Worm (Caenorhabditis elegans) whole organism, L3 larva: ENCODE results near the gene srz-59.

Experiments
- R02D3.7 ChIP-seq: fragments of 150-350 bp; optimal IDR thresholded peaks from 2 replicates; lab custom pipeline; 2014; ENCODE audit warnings: missing biosample characterization, missing genetic modification characterization
- ZK546.5 ChIP-seq: sonication (generic microtip); optimal IDR thresholded peaks from 2 replicates; lab custom pipeline; 2017; ENCODE audit warnings: missing biosample characterization, missing genetic modification characterization
- aly-2 ChIP-seq: fragments of 150-350 bp; optimal IDR thresholded peaks from 2 replicates; lab custom pipeline; 2014; ENCODE audit warnings: missing biosample characterization, missing genetic modification characterization
- ama-1 ChIP-seq: fragments of 150-350 bp; optimal IDR thresholded peaks from 2 replicates; lab custom pipeline; 2018
- ceh-16 ChIP-seq: sonication (generic microtip); optimal IDR thresholded peaks from 2 replicates; lab custom pipeline; 2017; ENCODE audit warnings: missing biosample characterization, missing genetic modification characterization
- ceh-28 ChIP-seq: fragments of 150-350 bp; optimal IDR thresholded peaks from 2 replicates; lab custom pipeline; 2014; ENCODE audit warnings: missing biosample characterization, missing genetic modification reagents, missing genetic modification characterization
- ceh-82 ChIP-seq: fragments of 150-350 bp; optimal IDR thresholded peaks from 2 replicates; lab custom pipeline; 2014; ENCODE audit warnings: missing biosample characterization, missing genetic modification characterization
- ceh-9 ChIP-seq: sonication (generic microtip); optimal IDR thresholded peaks from 2 replicates; lab custom pipeline; 2018; ENCODE audit warnings: missing biosample characterization, missing genetic modification characterization
- egl-27 ChIP-seq: sonication (generic microtip); optimal IDR thresholded peaks from 4 replicates; lab custom pipeline; 2017; ENCODE audit warnings: missing biosample characterization, missing genetic modification reagents, missing genetic modification characterization
- elt-1 ChIP-seq: fragments of 150-350 bp; optimal IDR thresholded peaks from 2 replicates; lab custom pipeline; 2014; ENCODE audit warnings: missing biosample characterization, missing genetic modification characterization
- elt-2 ChIP-seq: sonication (generic microtip); optimal IDR thresholded peaks from 2 replicates; lab custom pipeline; 2016; ENCODE audit warnings: missing genetic modification reagents, mild to moderate bottlenecking, missing genetic modification characterization, missing compliant biosample characterization
- elt-3 ChIP-seq, 3 experiments: fragments of 150-350 bp in 1 of 3; sonication (generic microtip) in 2 of 3; optimal IDR thresholded peaks; 2 replicates in 2 of 3; 4 replicates in 1 of 3; lab custom pipeline; 2014 to 2017; ENCODE audit warnings: missing biosample characterization in 3 of 3, missing genetic modification characterization in 3 of 3
- eor-1 ChIP-seq, 2 experiments: fragments of 150-350 bp; optimal IDR thresholded peaks; 2 replicates each; lab custom pipeline; 2014 to 2018; ENCODE audit warnings: missing biosample characterization in 2 of 2, missing genetic modification characterization in 2 of 2
- fkh-10 ChIP-seq: sonication (generic microtip); optimal IDR thresholded peaks from 2 replicates; lab custom pipeline; 2017; ENCODE audit warnings: missing biosample characterization, missing genetic modification reagents, missing genetic modification characterization
- fos-1 ChIP-seq: fragments of 150-350 bp; optimal IDR thresholded peaks from 2 replicates; lab custom pipeline; 2014; ENCODE audit warnings: missing biosample characterization, missing genetic modification characterization
- hmg-11 ChIP-seq: sonication (generic microtip); optimal IDR thresholded peaks from 2 replicates; lab custom pipeline; 2016; ENCODE audit warnings: missing genetic modification characterization, missing compliant biosample characterization
- jun-1 ChIP-seq: fragments of 150-350 bp; optimal IDR thresholded peaks from 2 replicates; lab custom pipeline; 2014; ENCODE audit warnings: missing biosample characterization, missing genetic modification reagents, missing genetic modification characterization
- lin-15B ChIP-seq: fragments of 150-350 bp; optimal IDR thresholded peaks from 2 replicates; lab custom pipeline; 2014; ENCODE audit warnings: missing biosample characterization, missing genetic modification characterization
- lin-39 ChIP-seq: fragments of 150-350 bp; optimal IDR thresholded peaks from 2 replicates; lab custom pipeline; 2018; ENCODE audit warnings: missing biosample characterization, missing genetic modification reagents, missing genetic modification characterization
- lsy-12 ChIP-seq: sonication (generic microtip); optimal IDR thresholded peaks from 2 replicates; lab custom pipeline; 2016; ENCODE audit warnings: mild to moderate bottlenecking, missing genetic modification characterization, missing compliant biosample characterization
- mml-1 ChIP-seq: fragments of 150-350 bp; sonication (generic microtip); optimal IDR thresholded peaks from 3 replicates; lab custom pipeline; 2014; ENCODE audit warnings: missing biosample characterization, missing genetic modification characterization
- nfya-1 ChIP-seq: sonication (generic microtip); optimal IDR thresholded peaks from 2 replicates; lab custom pipeline; 2017; ENCODE audit warnings: missing genetic modification characterization, mild to moderate bottlenecking, missing compliant biosample characterization, antibody characterized with exemption, moderate library complexity; ENCODE audit not compliant: insufficient read depth
- nhr-12 ChIP-seq: fragments of 150-350 bp; optimal IDR thresholded peaks from 2 replicates; lab custom pipeline; 2014; ENCODE audit warnings: missing biosample characterization, missing genetic modification characterization
- nhr-23 ChIP-seq: fragments of 150-350 bp; optimal IDR thresholded peaks from 2 replicates; lab custom pipeline; 2014; ENCODE audit warnings: missing biosample characterization, missing genetic modification reagents, missing genetic modification characterization
- nhr-237 ChIP-seq: fragments of 150-350 bp; optimal IDR thresholded peaks from 2 replicates; lab custom pipeline; 2014; ENCODE audit warnings: missing biosample characterization, missing genetic modification characterization
- nhr-28 ChIP-seq: fragments of 150-350 bp; optimal IDR thresholded peaks from 2 replicates; lab custom pipeline; 2014; ENCODE audit warnings: missing biosample characterization, missing genetic modification characterization
- nhr-43 ChIP-seq: sonication (generic microtip); optimal IDR thresholded peaks from 2 replicates; lab custom pipeline; 2016; ENCODE audit warnings: mild to moderate bottlenecking, missing genetic modification characterization, missing compliant biosample characterization; ENCODE audit not compliant: poor library complexity, severe bottlenecking
- nhr-67 ChIP-seq: fragments of 150-350 bp; optimal IDR thresholded peaks from 2 replicates; lab custom pipeline; 2014; ENCODE audit warnings: missing biosample characterization, missing genetic modification characterization
- nhr-76 ChIP-seq: fragments of 150-350 bp; sonication (generic microtip); optimal IDR thresholded peaks from 5 replicates; lab custom pipeline; 2014; ENCODE audit warnings: missing biosample characterization, missing genetic modification characterization
- nhr-77 ChIP-seq: fragments of 150-350 bp; optimal IDR thresholded peaks from 2 replicates; lab custom pipeline; 2014; ENCODE audit warnings: missing biosample characterization, missing genetic modification characterization
- pqm-1 ChIP-seq: fragments of 150-350 bp; optimal IDR thresholded peaks from 2 replicates; lab custom pipeline; 2017; ENCODE audit warnings: missing biosample characterization, missing genetic modification characterization, inconsistent platforms
- skn-1 ChIP-seq: fragments of 150-350 bp; optimal IDR thresholded peaks from 2 replicates; lab custom pipeline; 2014; ENCODE audit warnings: missing biosample characterization, missing genetic modification characterization
- snpc-4 ChIP-seq: fragments of 150-350 bp; optimal IDR thresholded peaks from 2 replicates; lab custom pipeline; 2014; ENCODE audit warnings: missing biosample characterization, missing genetic modification characterization
- tbx-2 ChIP-seq: sonication (generic microtip); optimal IDR thresholded peaks from 2 replicates; lab custom pipeline; 2016; ENCODE audit warnings: mild to moderate bottlenecking, missing genetic modification characterization, missing compliant biosample characterization
- unc-39 ChIP-seq: sonication (generic microtip); optimal IDR thresholded peaks from 4 replicates; lab custom pipeline; 2017; ENCODE audit warnings: missing biosample characterization, missing genetic modification characterization
- unc-62 ChIP-seq: fragments of 150-350 bp; sonication (generic microtip); optimal IDR thresholded peaks from 4 replicates; lab custom pipeline; 2014; ENCODE audit warnings: missing biosample characterization, missing genetic modification reagents, missing genetic modification characterization
- ztf-11 ChIP-seq: fragments of 150-350 bp; optimal IDR thresholded peaks from 2 replicates; lab custom pipeline; 2014; ENCODE audit warnings: missing biosample characterization, missing genetic modification characterization

srz-59 gene

ce11 chrIV:14162772-14163171 is 30.9 kb downstream of the srz-59 start, which contains the start of gene R05A10.7:
Gene R05A10.7, minus strand, starts transcription at chrIV:14162872.
- TF ChIP-seq skn-1 (tag; lab: Kevin White, UChicago) (no peak), ZK546.5 (no peak), mml-1 (no peak), elt-3 (tag; optimal IDR thresholded peaks at IDR 0.05; lab: Kevin White, UChicago) (no peak), nhr-76 (tag; lab: Kevin White, UChicago) (no peak), fkh-10 (GFP tag; lab: Kevin White, UChicago) (no peak), nhr-28 (tag; lab: Kevin White, UChicago) (no peak), unc-62 (no peak), nhr-77 (tag; lab: Kevin White, UChicago) (no peak), unc-39 (tag; lab: Kevin White, UChicago) (no peak), elt-2 (tag; lab: Kevin White, UChicago) (no peak), ama-1 (lab: Kevin White, UChicago) (no peak), ceh-28 (no peak), snpc-4 (tag; lab: Kevin White, UChicago) (no peak)

ce11 chrIV:14164109-14164508 is 32.2 kb downstream of the srz-59 start:
- TF ChIP-seq pqm-1 (tag; lab: Kevin White, UChicago), result no peak
- no peak for TF ChIP-seq jun-1 (tag; lab: Kevin White, UChicago)
- no peak for TF ChIP-seq ceh-16
- TF ChIP-seq eor-1 (tag; optimal IDR thresholded peaks at IDR 0.05; lab: Kevin White, UChicago), result no peak
- no peak for TF ChIP-seq R02D3.7 (tag; lab: Kevin White, UChicago)
- TF ChIP-seq fos-1 (tag; lab: Kevin White, UChicago), result no peak
- no peak for TF ChIP-seq nhr-237 (tag; lab: Kevin White, UChicago)
- no peak for TF ChIP-seq elt-2 (tag; lab: Kevin White, UChicago)
- no peak for TF ChIP-seq lsy-12
- TF ChIP-seq elt-3 (tag; optimal IDR thresholded peaks at IDR 0.05; lab: Kevin White, UChicago), result no peak
- no peak for TF ChIP-seq fkh-10 (GFP tag; lab: Kevin White, UChicago)
- TF ChIP-seq nhr-23 (tag; lab: Kevin White, UChicago), result no peak
- TF ChIP-seq nhr-77 (tag; lab: Kevin White, UChicago), result no peak
- TF ChIP-seq tbx-2, result no peak
- TF ChIP-seq ama-1 (lab: Kevin White, UChicago), result no peak
- no peak for TF ChIP-seq ceh-82
- TF ChIP-seq nhr-12, result no peak
- TF ChIP-seq ceh-9 (tag; lab: Kevin White, UChicago), result no peak

ce11 chrIV:14165476-14165875 is 33.6 kb downstream of the srz-59 start, which contains the start of gene R05A10.6:
Gene R05A10.6, plus strand, starts transcription at chrIV:14165776.
- TF ChIP-seq lsy-12 (no peak), mml-1 (no peak), jun-1 (tag; lab: Kevin White, UChicago) (no peak), aly-2 (tag; lab: Kevin White, UChicago) (no peak), snpc-4 (tag; lab: Kevin White, UChicago) (no peak), pqm-1 (tag; lab: Kevin White, UChicago) (no peak), ama-1 (lab: Kevin White, UChicago) (no peak)

ce11 chrIV:14172181-14172580 is 40.3 kb downstream of the srz-59 start, which contains the start of gene R05A10.4:
Gene R05A10.4, plus strand, starts transcription at chrIV:14172481.
- TF ChIP-seq elt-1 (tag; lab: Kevin White, UChicago) (no peak), elt-3 (tag; optimal IDR thresholded peaks at IDR 0.05; lab: Kevin White, UChicago) (no peak), ama-1 (lab: Kevin White, UChicago) (no peak), fos-1 (tag; lab: Kevin White, UChicago) (no peak), nhr-67 (tag; lab: Kevin White, UChicago) (no peak), nhr-237 (tag; lab: Kevin White, UChicago) (no peak), pqm-1 (tag; lab: Kevin White, UChicago) (no peak), nhr-12 (no peak), lin-15B (tag; lab: Kevin White, UChicago) (no peak), elt-2 (tag; lab: Kevin White, UChicago) (no peak), nhr-77 (tag; lab: Kevin White, UChicago) (no peak), nhr-43 (tag; lab: Kevin White, UChicago) (no peak), ceh-82 (no peak), egl-27 (tag; lab: Kevin White, UChicago) (no peak), R02D3.7 (tag; lab: Kevin White, UChicago) (no peak), jun-1 (tag; lab: Kevin White, UChicago) (no peak)

ce11 chrIV:14176373-14176772 is 44.5 kb downstream of the srz-59 start, which contains the start of gene R05A10.3:
Gene R05A10.3, minus strand, starts transcription at chrIV:14176473.
- TF ChIP-seq aly-2 (tag; lab: Kevin White, UChicago) (no peak), unc-39 (tag; lab: Kevin White, UChicago) (no peak), egl-27 (tag; lab: Kevin White, UChicago) (no peak), lsy-12 (no peak), lin-39 (no peak), R02D3.7 (tag; lab: Kevin White, UChicago) (no peak), ceh-9 (tag; lab: Kevin White, UChicago) (no peak), hmg-11 (tag; lab: Kevin White, UChicago) (no peak), skn-1 (tag; lab: Kevin White, UChicago) (no peak), ztf-11 (no peak), nhr-43 (tag; lab: Kevin White, UChicago) (no peak), nfya-1 (no peak), mml-1 (no peak), nhr-76 (tag; lab: Kevin White, UChicago) (no peak), nhr-23 (tag; lab: Kevin White, UChicago) (no peak), pqm-1 (tag; lab: Kevin White, UChicago) (no peak), elt-2 (tag; lab: Kevin White, UChicago) (no peak), tbx-2 (no peak), jun-1 (tag; lab: Kevin White, UChicago) (no peak), nhr-12 (no peak)
